Fruit fly (Drosophila melanogaster): ENCODE results near the gene CG9536.

DNA sequence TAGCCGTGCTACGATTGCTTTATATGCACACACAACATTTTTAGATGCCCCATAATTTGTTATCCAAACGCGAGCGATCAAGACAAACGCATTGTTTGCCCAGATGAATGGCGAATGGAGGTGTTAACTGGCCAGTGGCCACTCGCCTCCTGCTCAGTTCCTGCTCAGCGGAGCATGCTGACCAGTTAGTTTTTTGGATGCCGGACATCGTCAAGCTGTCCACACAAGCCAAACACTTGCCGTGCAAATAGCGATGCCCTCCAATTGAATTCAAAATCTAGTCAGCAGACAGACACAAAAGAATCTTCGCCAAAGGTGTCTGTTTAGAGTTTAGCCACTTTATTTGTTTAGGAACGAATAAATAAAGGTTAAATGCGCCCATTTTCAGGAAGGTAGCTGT lies 14.5 kb downstream of the CG9536 start:
- TF ChIP-seq pan (optimal IDR thresholded peaks at IDR 0.05) (no peak), EcR (GFP tag; optimal IDR thresholded peaks at IDR 0.05) (no peak), usp (GFP tag; optimal IDR thresholded peaks at IDR 0.05) (no peak)
